Fruit fly (Drosophila melanogaster): ENCODE data around the gene Got2.

The Got2 gene

DNA sequence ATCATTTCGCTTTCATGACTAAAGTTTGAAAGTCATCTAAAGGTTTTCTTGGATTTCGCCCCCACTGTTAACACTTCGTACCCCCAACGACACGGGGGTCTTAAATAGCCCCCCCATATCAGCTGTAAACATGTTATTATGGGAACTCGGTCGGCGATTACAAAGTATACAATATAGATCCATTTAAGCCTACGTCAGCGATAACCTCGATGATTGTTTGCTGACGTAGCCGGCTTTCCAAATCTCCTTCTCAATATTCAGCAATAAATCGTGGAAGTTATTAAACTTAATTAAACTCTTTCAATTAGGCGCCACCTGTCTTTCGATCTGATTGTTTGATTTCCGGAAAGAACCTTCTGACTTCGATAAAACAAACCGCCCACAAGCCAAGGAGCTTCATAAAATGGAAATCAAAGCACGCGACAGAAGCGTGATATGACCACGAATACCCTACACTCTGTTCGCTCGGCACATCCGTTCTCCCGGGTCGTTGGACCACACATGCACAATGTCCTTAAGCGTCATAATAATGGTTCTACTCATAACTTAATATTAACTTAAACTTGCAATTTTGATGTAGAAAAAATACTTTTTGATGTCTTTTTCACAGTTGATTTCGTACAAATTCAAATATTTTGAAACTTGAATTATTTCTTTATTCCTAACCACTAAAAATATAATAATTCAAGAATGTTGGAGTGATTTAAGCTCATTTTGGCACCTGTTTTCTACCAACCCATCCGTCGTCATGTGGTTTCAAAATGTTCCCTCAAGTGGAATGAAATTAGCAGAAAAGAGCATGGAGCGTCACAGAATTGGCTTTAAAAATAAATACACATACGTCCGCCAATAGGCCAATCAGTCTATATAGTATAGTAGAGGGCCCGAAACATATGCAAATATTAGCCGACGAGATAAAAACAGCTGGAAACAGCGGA is 946 bp downstream of the Got2 start (continued):
- TF ChIP-seq esg (GFP tag; conservative IDR thresholded peaks at IDR 0.05) (peak; percentile 50), Ets65A (GFP tag) (peak; percentile 72), CG14050 (GFP tag; IDR thresholded peaks at IDR 0.05) (peak; percentile 52), CG10366 (GFP tag; IDR thresholded peaks at IDR 0.05) (peak; percentile 35), stc (GFP tag; IDR thresholded peaks at IDR 0.05) (no peak), CG11398 (GFP tag; optimal IDR thresholded peaks at IDR 0.05) (no peak), CG7963 (GFP tag; IDR thresholded peaks at IDR 0.05; ENCODE audit: partially characterized antibody) (no peak), tll (GFP tag; optimal IDR thresholded peaks at IDR 0.05) (no peak), Hr51 (GFP tag; optimal IDR thresholded peaks at IDR 0.05) (peak in 1 of 2 experiments; percentile 67), eve (GFP tag; optimal IDR thresholded peaks at IDR 0.05) (no peak), CG4328 (GFP tag; optimal IDR thresholded peaks at IDR 0.05) (peak; percentile 26), Sry-δ (GFP tag; optimal IDR thresholded peaks at IDR 0.05) (no peak), CG9437 (GFP tag; optimal IDR thresholded peaks at IDR 0.05) (peak; percentile 28), aop (GFP tag; IDR thresholded peaks at IDR 0.05) (no peak), Nf-YC (tag; optimal IDR thresholded peaks at IDR 0.05) (peak; percentile 27), YL-1 (GFP tag; optimal IDR thresholded peaks at IDR 0.05) (no peak), CG7839 (tag; optimal IDR thresholded peaks at IDR 0.05) (peak; percentile 60), phol (tag; optimal IDR thresholded peaks at IDR 0.05) (peak; percentile 25), Tbp (GFP tag; optimal IDR thresholded peaks at IDR 0.05) (no peak), ase (GFP tag; IDR thresholded peaks at IDR 0.05) (no peak), CG11560 (tag; IDR thresholded peaks at IDR 0.05) (0 out of 3 replicates have a peak, but pooled peaks have one; percentile 45), fru (optimal IDR thresholded peaks at IDR 0.05) (no peak), CG10543 (GFP tag; optimal IDR thresholded peaks at IDR 0.05) (peak; percentile 46), pho (GFP tag; optimal IDR thresholded peaks at IDR 0.05) (peak; percentile 48), Deaf1 (tag; optimal IDR thresholded peaks at IDR 0.05) (peak; percentile 25), CG8359 (GFP tag; optimal IDR thresholded peaks at IDR 0.05; ENCODE audit: borderline replicate concordance) (no peak), jigr1 (GFP tag; IDR thresholded peaks at IDR 0.05) (no peak), ssp (GFP tag; IDR thresholded peaks at IDR 0.05) (no peak), p53 (GFP tag; optimal IDR thresholded peaks at IDR 0.05) (no peak), CG16813 (GFP tag; IDR thresholded peaks at IDR 0.05; ENCODE audit: partially characterized antibody) (no peak), MESR4 (GFP tag; optimal IDR thresholded peaks at IDR 0.05) (no peak), rib (GFP tag; IDR thresholded peaks at IDR 0.05) (no peak; the same call in 1 of the 2 replicates), CG13624 (GFP tag; optimal IDR thresholded peaks at IDR 0.05) (peak; percentile 45), dan (GFP tag; IDR thresholded peaks at IDR 0.05) (no peak), CG15269 (tag; optimal IDR thresholded peaks at IDR 0.05) (peak; percentile 67), mld (GFP tag; IDR thresholded peaks at IDR 0.05; ENCODE audit: partially characterized antibody) (no peak), D19A (tag; optimal IDR thresholded peaks at IDR 0.05) (peak; percentile 42), CG11456 (GFP tag; IDR thresholded peaks at IDR 0.05) (peak; percentile 75; the same call in 2 of the 3 replicates), vnd (GFP tag; IDR thresholded peaks at IDR 0.05; ENCODE audit: partially characterized antibody) (no peak), Nf-YA (GFP tag; IDR thresholded peaks at IDR 0.05) (no peak), CG4404 (GFP tag; IDR thresholded peaks at IDR 0.05) (no peak; the same call in 1 of the 2 replicates), CG1602 (GFP tag; optimal IDR thresholded peaks at IDR 0.05) (no peak), CG2116 (GFP tag; optimal IDR thresholded peaks at IDR 0.05) (no peak), CG12104 (GFP tag; optimal IDR thresholded peaks at IDR 0.05) (no peak), Hey (tag; optimal IDR thresholded peaks at IDR 0.05) (no peak), Hr3 (GFP tag; optimal IDR thresholded peaks at IDR 0.05) (peak; percentile 28), Trl (optimal IDR thresholded peaks at IDR 0.05) (no peak), Trl (GFP tag; optimal IDR thresholded peaks at IDR 0.05) (peak; percentile 62), CG4820 (GFP tag; optimal IDR thresholded peaks at IDR 0.05) (no peak), gro (GFP tag; optimal IDR thresholded peaks at IDR 0.05) (peak; percentile 62)

Data from whole organism, embryonic.